Worm (Caenorhabditis elegans): ENCODE data around the gene nlr-1.

DNA sequence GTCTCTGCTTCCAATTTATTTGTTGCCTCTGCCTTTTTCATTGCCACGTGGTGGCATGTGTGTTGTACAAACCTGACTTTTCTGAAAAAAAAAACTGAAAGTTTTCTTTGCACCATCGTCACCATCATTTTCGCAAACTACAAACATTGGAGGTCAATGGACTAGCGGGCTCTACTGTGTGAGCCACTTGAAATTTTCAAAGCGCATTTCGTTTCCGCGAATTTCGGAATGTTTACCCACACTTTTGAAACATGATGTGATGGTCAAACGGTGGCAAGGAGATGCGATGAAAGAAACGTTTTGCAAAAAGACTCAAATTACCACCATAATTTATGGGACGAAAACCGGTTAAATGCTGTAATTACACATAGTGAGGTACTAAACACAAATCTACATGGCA is 29.7 kb upstream of the nlr-1 start:
- TF ChIP-seq zag-1 (tag; optimal IDR thresholded peaks at IDR 0.05) (no peak), skn-1 (tag; optimal IDR thresholded peaks at IDR 0.05) (no peak), elt-2 (tag; optimal IDR thresholded peaks at IDR 0.05) (no peak)

All from whole organism, L1 larva.